Worm (Caenorhabditis elegans) whole organism, young adult: Measurements from ENCODE around the gene Y39A1A.31.

ENCODE experiments used
- B0019.2 ChIP-seq: fragments of 200-800 bp; sonication (Bioruptor generic); conservative IDR thresholded peaks from 2 replicates; pipeline ENCODE4 v1.3.6; 2022; ENCODE audit warnings: missing genetic modification reagents, missing genetic modification characterization, missing compliant biosample characterization
- B0035.1 ChIP-seq: sonication (generic microtip); optimal IDR thresholded peaks from 2 replicates; lab custom pipeline; 2016; ENCODE audit warnings: missing genetic modification characterization, mild to moderate bottlenecking, missing compliant biosample characterization, missing genotype, missing genetic modification reagents
- B0261.1 ChIP-seq: sonication (generic microtip); optimal IDR thresholded peaks from 2 replicates; lab custom pipeline; 2016; ENCODE audit warnings: mild to moderate bottlenecking, missing genetic modification characterization, moderate library complexity, missing compliant biosample characterization
- F33H1.4 ChIP-seq: fragments of 200-800 bp; sonication (Bioruptor generic); IDR thresholded peaks from 2 replicates; pipeline ENCODE4 v1.3.6; 2022; ENCODE audit warnings: missing genetic modification reagents, missing genetic modification characterization, missing compliant biosample characterization
- Y53G8AR.9 ChIP-seq: fragments of 200-800 bp; sonication (Bioruptor generic); conservative IDR thresholded peaks from 2 replicates; pipeline ENCODE4 v1.3.6; 2022; ENCODE audit warnings: missing genetic modification reagents, missing genetic modification characterization, missing compliant biosample characterization
- Y67H2A.10 ChIP-seq: fragments of 200-800 bp; sonication (Bioruptor generic); conservative IDR thresholded peaks from 2 replicates; pipeline ENCODE4 v1.3.6; 2022; ENCODE audit warnings: missing genetic modification reagents, missing genetic modification characterization, missing compliant biosample characterization
- atf-7 ChIP-seq: sonication (generic microtip); optimal IDR thresholded peaks from 2 replicates; lab custom pipeline; 2017; ENCODE audit warnings: mild to moderate bottlenecking, missing genetic modification characterization, missing compliant biosample characterization
- athp-1 ChIP-seq: sonication (generic microtip); optimal IDR thresholded peaks from 2 replicates; lab custom pipeline; 2017; ENCODE audit warnings: mild to moderate bottlenecking, missing genetic modification characterization, missing compliant biosample characterization
- attf-5 ChIP-seq: fragments of 200-800 bp; sonication (Bioruptor generic); optimal IDR thresholded peaks from 2 replicates; lab custom pipeline; 2018; ENCODE audit warnings: mild to moderate bottlenecking, missing genetic modification characterization, missing compliant biosample characterization
- cebp-1 ChIP-seq, 2 experiments: fragments of 200-800 bp in 1 of 2; sonication (Bioruptor generic) in 1 of 2; sonication (generic microtip) in 1 of 2; IDR thresholded peaks in 1 of 2; optimal IDR thresholded peaks in 1 of 2; 2 replicates each; pipeline versions ENCODE4 v1.3.6 to Lab custom; 2017 to 2022; ENCODE audit warnings: missing compliant biosample characterization in 2 of 2, missing genetic modification characterization in 2 of 2, mild to moderate bottlenecking in 1 of 2, missing genetic modification reagents in 1 of 2, moderate library complexity in 1 of 2
- ceh-27 ChIP-seq: fragments of 200-800 bp; sonication (Bioruptor generic); optimal IDR thresholded peaks from 2 replicates; lab custom pipeline; 2018; ENCODE audit warnings: mild to moderate bottlenecking, missing genetic modification characterization, moderate library complexity, missing compliant biosample characterization
- chd-7 ChIP-seq: sonication (generic microtip); optimal IDR thresholded peaks from 2 replicates; lab custom pipeline; 2016; ENCODE audit warnings: mild to moderate bottlenecking, missing genetic modification characterization, moderate library complexity, missing compliant biosample characterization
- efl-1 ChIP-seq: fragments of 150-350 bp; optimal IDR thresholded peaks from 2 replicates; lab custom pipeline; 2014; ENCODE audit warnings: missing biosample characterization, missing genetic modification reagents, missing genetic modification characterization
- egl-44 ChIP-seq: fragments of 200-800 bp; sonication (Bioruptor generic); IDR thresholded peaks from 2 replicates; pipeline ENCODE4 v1.3.6; 2022; ENCODE audit warnings: missing genetic modification reagents, missing genetic modification characterization, missing compliant biosample characterization
- him-1 ChIP-seq: sonication (generic microtip); optimal IDR thresholded peaks from 2 replicates; lab custom pipeline; 2016; ENCODE audit warnings: missing genotype, missing genetic modification reagents, missing genetic modification characterization, missing compliant biosample characterization
- hlh-26 ChIP-seq: fragments of 200-800 bp; sonication (Bioruptor generic); conservative IDR thresholded peaks from 2 replicates; pipeline ENCODE4 v1.3.6; 2022; ENCODE audit warnings: missing genetic modification reagents, missing genetic modification characterization, missing compliant biosample characterization
- hmg-1.2 ChIP-seq: fragments of 200-800 bp; sonication (Bioruptor generic); IDR thresholded peaks from 2 replicates; pipeline ENCODE4 v1.3.6; 2022; ENCODE audit warnings: missing genetic modification reagents, missing genetic modification characterization, missing compliant biosample characterization
- hrde-1 ChIP-seq: sonication (generic microtip); optimal IDR thresholded peaks from 2 replicates; lab custom pipeline; 2016; ENCODE audit warnings: missing genetic modification characterization, mild to moderate bottlenecking, missing compliant biosample characterization, moderate library complexity, missing genotype, missing genetic modification reagents, borderline replicate concordance
- lag-1 ChIP-seq: fragments of 200-800 bp; sonication (Bioruptor generic); IDR thresholded peaks from 2 replicates; pipeline ENCODE4 v1.3.6; 2022; ENCODE audit warnings: missing genetic modification reagents, missing genetic modification characterization, missing compliant biosample characterization
- let-526 ChIP-seq: fragments of 200-800 bp; sonication (Bioruptor generic); IDR thresholded peaks from 2 replicates; pipeline ENCODE4 v1.3.6; 2022; ENCODE audit warnings: missing genetic modification reagents, missing genetic modification characterization, missing compliant biosample characterization
- let-607 ChIP-seq, 2 experiments: fragments of 200-800 bp in 1 of 2; sonication (Bioruptor generic) in 1 of 2; sonication (generic microtip) in 1 of 2; optimal IDR thresholded peaks; 2 replicates each; lab custom pipeline; 2016 to 2018; ENCODE audit warnings: mild to moderate bottlenecking in 2 of 2, missing compliant biosample characterization in 2 of 2, missing genetic modification characterization in 2 of 2, moderate library complexity in 2 of 2, missing genotype in 1 of 2
- lin-26 ChIP-seq: fragments of 200-800 bp; sonication (Bioruptor generic); IDR thresholded peaks from 2 replicates; pipeline ENCODE4 v1.3.6; 2022; ENCODE audit warnings: missing genetic modification reagents, missing genetic modification characterization, missing compliant biosample characterization
- lin-35 ChIP-seq, 3 experiments: fragments of 150-350 bp in 2 of 3; sonication (generic microtip) in 1 of 3; optimal IDR thresholded peaks; 2 replicates each; lab custom pipeline; 2014 to 2018; ENCODE audit warnings: missing biosample characterization in 3 of 3, missing genetic modification characterization in 3 of 3, missing genetic modification reagents in 3 of 3
- lin-54 ChIP-seq: fragments of 200-800 bp; sonication (Bioruptor generic); optimal IDR thresholded peaks from 2 replicates; lab custom pipeline; 2018; ENCODE audit warnings: mild to moderate bottlenecking, missing genetic modification characterization, missing compliant biosample characterization
- lir-1 ChIP-seq: fragments of 200-800 bp; sonication (Bioruptor generic); conservative IDR thresholded peaks from 2 replicates; pipeline ENCODE4 v1.3.6; 2022; ENCODE audit warnings: missing genetic modification reagents, missing genetic modification characterization, missing compliant biosample characterization
- lsl-1 ChIP-seq: fragments of 200-800 bp; sonication (Bioruptor generic); optimal IDR thresholded peaks from 2 replicates; lab custom pipeline; 2018; ENCODE audit warnings: mild to moderate bottlenecking, missing genetic modification characterization, moderate library complexity, missing compliant biosample characterization
- lsy-27 ChIP-seq: sonication (generic microtip); optimal IDR thresholded peaks from 2 replicates; lab custom pipeline; 2017; ENCODE audit warnings: missing genetic modification characterization, mild to moderate bottlenecking, missing compliant biosample characterization, antibody characterized with exemption, missing genotype, borderline replicate concordance; ENCODE audit not compliant: insufficient read depth
- madf-10 ChIP-seq: sonication (generic microtip); optimal IDR thresholded peaks from 2 replicates; lab custom pipeline; 2016; ENCODE audit warnings: mild to moderate bottlenecking, missing genetic modification characterization, missing compliant biosample characterization
- madf-6 ChIP-seq: fragments of 200-800 bp; sonication (Bioruptor generic); IDR thresholded peaks from 2 replicates; pipeline ENCODE4 v1.3.6; 2022; ENCODE audit warnings: missing genetic modification reagents, missing genetic modification characterization, missing compliant biosample characterization
- mcd-1 ChIP-seq: fragments of 200-800 bp; sonication (Bioruptor generic); IDR thresholded peaks from 2 replicates; pipeline ENCODE4 v1.3.6; 2022; ENCODE audit warnings: missing genetic modification reagents, missing genetic modification characterization, missing compliant biosample characterization
- nhr-179 ChIP-seq: sonication (generic microtip); optimal IDR thresholded peaks from 2 replicates; lab custom pipeline; 2016; ENCODE audit warnings: mild to moderate bottlenecking, missing genetic modification characterization, missing compliant biosample characterization
- nhr-27 ChIP-seq: fragments of 200-800 bp; sonication (Bioruptor generic); optimal IDR thresholded peaks from 2 replicates; lab custom pipeline; 2018; ENCODE audit warnings: mild to moderate bottlenecking, missing genetic modification characterization, moderate library complexity, missing compliant biosample characterization
- nhr-90 ChIP-seq: sonication (generic microtip); optimal IDR thresholded peaks from 2 replicates; lab custom pipeline; 2016; ENCODE audit warnings: missing genotype, mild to moderate bottlenecking, missing genetic modification characterization, missing compliant biosample characterization
- pha-4 ChIP-seq: fragments of 150-350 bp; sonication (generic microtip); optimal IDR thresholded peaks from 2 replicates; lab custom pipeline; 2014; ENCODE audit warnings: missing biosample characterization, missing genetic modification reagents, missing genetic modification characterization
- repo-1 ChIP-seq: sonication (generic microtip); optimal IDR thresholded peaks from 2 replicates; lab custom pipeline; 2017; ENCODE audit warnings: mild to moderate bottlenecking, missing genetic modification characterization, missing compliant biosample characterization
- snpc-3.4 ChIP-seq: sonication (generic microtip); optimal IDR thresholded peaks from 2 replicates; lab custom pipeline; 2017; ENCODE audit warnings: missing genetic modification characterization, mild to moderate bottlenecking, missing compliant biosample characterization, antibody characterized with exemption, moderate library complexity, missing genotype, missing genetic modification reagents
- somi-1 ChIP-seq: fragments of 200-800 bp; sonication (Bioruptor generic); optimal IDR thresholded peaks from 2 replicates; lab custom pipeline; 2018; ENCODE audit warnings: mild to moderate bottlenecking, missing genetic modification characterization, missing compliant biosample characterization
- tbp1 ChIP-seq: fragments of 200-800 bp; sonication (Bioruptor generic); optimal IDR thresholded peaks from 2 replicates; lab custom pipeline; 2018; ENCODE audit warnings: mild to moderate bottlenecking, missing genetic modification characterization, missing compliant biosample characterization
- unc-130 ChIP-seq: sonication (generic microtip); optimal IDR thresholded peaks from 2 replicates; lab custom pipeline; 2016; ENCODE audit warnings: missing genetic modification reagents, missing genetic modification characterization, missing compliant biosample characterization
- ztf-18 ChIP-seq: sonication (generic microtip); optimal IDR thresholded peaks from 2 replicates; lab custom pipeline; 2016; ENCODE audit warnings: missing genotype, mild to moderate bottlenecking, missing genetic modification characterization, missing compliant biosample characterization
- ztf-26 ChIP-seq: sonication (generic microtip); optimal IDR thresholded peaks from 2 replicates; lab custom pipeline; 2017; ENCODE audit warnings: missing genetic modification characterization, missing compliant biosample characterization
- ztf-3 ChIP-seq: fragments of 200-800 bp; sonication (Bioruptor generic); optimal IDR thresholded peaks from 2 replicates; lab custom pipeline; 2018; ENCODE audit warnings: mild to moderate bottlenecking, missing genetic modification characterization, missing compliant biosample characterization
- ztf-6 ChIP-seq: fragments of 200-800 bp; sonication (Bioruptor generic); IDR thresholded peaks from 2 replicates; pipeline ENCODE4 v1.3.6; 2022; ENCODE audit warnings: missing genetic modification reagents, missing genetic modification characterization, missing compliant biosample characterization

Gene Y39A1A.31

ce11 chrIII:10707461-10707860, 18.5 kb upstream of the Y39A1A.31 start, which contains the start of gene mrpl-12:
Gene mrpl-12, plus strand, starts transcription at chrIII:10707761.
- TF ChIP-seq hmg-1.2 (no peak), B0261.1 (tag; lab: Kevin White, UChicago) (no peak), hlh-26 (GFP tag; lab: Robert Waterston, UW) (no peak), ztf-3 (no peak), atf-7 (tag; lab: Kevin White, UChicago) (no peak), athp-1 (tag; lab: Kevin White, UChicago) (no peak), Y67H2A.10 (GFP tag; lab: Robert Waterston, UW) (no peak), nhr-27 (tag; lab: Kevin White, UChicago) (no peak), lir-1 (GFP tag; lab: Robert Waterston, UW) (no peak), lin-26 (GFP tag; lab: Robert Waterston, UW) (no peak), repo-1 (tag; lab: Kevin White, UChicago) (no peak), somi-1 (no peak), lag-1 (no peak), nhr-90 (tag; lab: Kevin White, UChicago) (no peak), cebp-1 (GFP tag; IDR thresholded peaks at IDR 0.05; lab: Robert Waterston, UW) (no peak), cebp-1 (tag; optimal IDR thresholded peaks at IDR 0.05; lab: Kevin White, UChicago) (no peak)

ce11 chrIII:10706972-10707438, 18.0 kb upstream of the Y39A1A.31 start, which contains the start of the genes Y39A1A.21 and Y39A1A.22:
Gene Y39A1A.21, minus strand, starts transcription at chrIII:10707022.
Gene Y39A1A.22, minus strand, starts transcription at chrIII:10707028.
- TF ChIP-seq hrde-1 (tag; lab: Kevin White, UChicago) (no peak), egl-44 (peak; percentile 65; the same call in 1 of the 2 replicates), lsl-1 (GFP tag; lab: Kevin White, UChicago) (peak; percentile 71), B0019.2 (GFP tag; lab: Robert Waterston, UW) (peak; percentile 58; the same call in 1 of the 2 replicates), mcd-1 (GFP tag; lab: Robert Waterston, UW) (peak; percentile 89), efl-1 (GFP tag; lab: Kevin White, UChicago) (peak; percentile 28), ztf-6 (GFP tag; lab: Robert Waterston, UW) (peak; percentile 50; the same call in 1 of the 2 replicates), lin-35 (GFP tag; optimal IDR thresholded peaks at IDR 0.05; lab: Kevin White, UChicago) (peak in 1 of 3 experiments; percentile 78), cebp-1 (GFP tag; IDR thresholded peaks at IDR 0.05; lab: Robert Waterston, UW) (no peak), cebp-1 (tag; optimal IDR thresholded peaks at IDR 0.05; lab: Kevin White, UChicago) (peak; percentile 83), madf-6 (peak; percentile 84), lsy-27 (no peak), unc-130 (GFP tag; lab: Kevin White, UChicago) (no peak), atf-7 (tag; lab: Kevin White, UChicago) (peak; percentile 58), let-526 (GFP tag; lab: Robert Waterston, UW) (no peak), ztf-18 (tag; lab: Kevin White, UChicago) (peak; percentile 99), pha-4 (peak; percentile 2), lir-1 (GFP tag; lab: Robert Waterston, UW) (peak; percentile 11; the same call in 1 of the 2 replicates), B0035.1 (tag; lab: Kevin White, UChicago) (no peak), nhr-27 (tag; lab: Kevin White, UChicago) (no peak), attf-5 (GFP tag; lab: Kevin White, UChicago) (peak; percentile 77), F33H1.4 (GFP tag; lab: Robert Waterston, UW) (peak; percentile 74), nhr-179 (tag; lab: Kevin White, UChicago) (no peak), chd-7 (peak; percentile 50), snpc-3.4 (peak; percentile 56), ceh-27 (GFP tag; lab: Kevin White, UChicago) (peak; percentile 57), madf-10 (tag; lab: Kevin White, UChicago) (peak; percentile 16), him-1 (tag; lab: Kevin White, UChicago) (peak; percentile 73), Y53G8AR.9 (GFP tag; lab: Robert Waterston, UW) (peak; percentile 91), let-607 (tag; optimal IDR thresholded peaks at IDR 0.05; lab: Kevin White, UChicago) (peak in 1 of 2 experiments; percentile 26), ztf-26 (peak; percentile 41), lin-54 (GFP tag; lab: Kevin White, UChicago) (peak; percentile 80), repo-1 (tag; lab: Kevin White, UChicago) (peak; percentile 37), tbp1 (GFP tag; lab: Kevin White, UChicago) (peak; percentile 59)
